Fruit fly (Drosophila melanogaster): ENCODE measurements around the gene CG18249.
A peak's percentile ranks its signal among the peaks of the same experiment; 100 is the strongest.

CG18249 gene

DNA sequence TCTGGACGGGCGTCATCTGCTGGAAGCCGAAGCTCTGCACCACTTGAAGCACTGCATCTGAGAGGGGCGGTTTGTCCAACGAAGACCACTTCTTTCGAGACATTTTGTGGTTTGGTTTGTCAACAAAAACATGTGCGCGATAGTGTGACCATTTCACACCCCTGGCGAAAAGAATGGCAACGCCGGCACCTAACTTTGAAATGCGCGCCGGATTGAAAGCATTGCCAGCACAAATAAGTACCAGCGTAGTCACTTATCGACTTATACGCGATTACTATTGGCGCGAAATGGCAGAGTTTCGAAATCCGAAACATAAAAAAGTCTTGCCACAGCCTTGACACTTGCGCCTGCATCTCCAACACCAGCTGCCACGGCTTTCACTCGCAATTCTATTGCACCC lies 49.8 kb downstream of the CG18249 start, which contains the start of gene CG9630 (continued):
- TF ChIP-seq kah (GFP tag; optimal IDR thresholded peaks at IDR 0.05) (no peak), E2f2 (GFP tag; IDR thresholded peaks at IDR 0.05) (peak; percentile 100), fd102C (GFP tag; optimal IDR thresholded peaks at IDR 0.05) (no peak), prd (optimal IDR thresholded peaks at IDR 0.05) (no peak), prd (GFP tag; IDR thresholded peaks at IDR 0.05) (no peak), CG8089 (GFP tag; optimal IDR thresholded peaks at IDR 0.05) (no peak), Med (GFP tag) (peak; percentile 87), B-H2 (GFP tag; optimal IDR thresholded peaks at IDR 0.05) (no peak), zen2 (GFP tag; IDR thresholded peaks at IDR 0.05; ENCODE audit: partially characterized antibody) (peak; percentile 68; the same call in 2 of the 3 replicates), her (GFP tag; optimal IDR thresholded peaks at IDR 0.05) (no peak), CG18476 (GFP tag; optimal IDR thresholded peaks at IDR 0.05) (no peak), Dad (GFP tag; optimal IDR thresholded peaks at IDR 0.05) (no peak), CG17328 (GFP tag; IDR thresholded peaks at IDR 0.05) (no peak), HLH3B (GFP tag; IDR thresholded peaks at IDR 0.05) (no peak), luna (GFP tag; optimal IDR thresholded peaks at IDR 0.05) (no peak), CG16813 (GFP tag; IDR thresholded peaks at IDR 0.05; ENCODE audit: partially characterized antibody) (peak; percentile 59; the same call in 1 of the 3 replicates), CG30431 (GFP tag; optimal IDR thresholded peaks at IDR 0.05) (no peak), sd (tag; optimal IDR thresholded peaks at IDR 0.05) (no peak), MBD-R2 (GFP tag; IDR thresholded peaks at IDR 0.05) (peak; percentile 88), slou (GFP tag; optimal IDR thresholded peaks at IDR 0.05) (no peak), sens-2 (GFP tag; IDR thresholded peaks at IDR 0.05) (no peak), so (GFP tag; IDR thresholded peaks at IDR 0.05) (no peak), Atf3 (GFP tag; optimal IDR thresholded peaks at IDR 0.05) (no peak), CG12659 (GFP tag; optimal IDR thresholded peaks at IDR 0.05) (peak; percentile 12), Scr (GFP tag; IDR thresholded peaks at IDR 0.05; ENCODE audit: partially characterized antibody) (peak; percentile 62), chm (GFP tag; IDR thresholded peaks at IDR 0.05) (peak; percentile 32; the same call in 1 of the 2 replicates), Adf1 (GFP tag; IDR thresholded peaks at IDR 0.05) (0 out of 2 replicates have a peak, but pooled peaks have one; percentile 16), oc (tag; optimal IDR thresholded peaks at IDR 0.05) (peak; percentile 51), Drgx (GFP tag; IDR thresholded peaks at IDR 0.05) (no peak), CG3995 (GFP tag; optimal IDR thresholded peaks at IDR 0.05) (peak; percentile 38), tll (GFP tag; optimal IDR thresholded peaks at IDR 0.05) (peak in 1 of 2 experiments; percentile 32), hbn (GFP tag; IDR thresholded peaks at IDR 0.05; ENCODE audit: partially characterized antibody) (peak; percentile 55; the same call in 1 of the 2 replicates), ranshi (GFP tag; IDR thresholded peaks at IDR 0.05) (no peak), wor (GFP tag; IDR thresholded peaks at IDR 0.05) (no peak), hkb (optimal IDR thresholded peaks at IDR 0.05) (peak; percentile 48), hkb (GFP tag; IDR thresholded peaks at IDR 0.05) (no peak), CG10267 (tag; optimal IDR thresholded peaks at IDR 0.05) (peak; percentile 52), CG2712 (tag; optimal IDR thresholded peaks at IDR 0.05) (peak; percentile 24), trem (tag; optimal IDR thresholded peaks at IDR 0.05) (peak; percentile 84), insv (GFP tag; optimal IDR thresholded peaks at IDR 0.05) (peak in 1 of 2 experiments; percentile 2), Bdp1 (GFP tag; optimal IDR thresholded peaks at IDR 0.05) (no peak), CG7556 (GFP tag; optimal IDR thresholded peaks at IDR 0.05) (no peak), Doc3 (GFP tag; IDR thresholded peaks at IDR 0.05; ENCODE audit: partially characterized antibody) (peak; percentile 48; the same call in 2 of the 3 replicates), CG17359 (tag; optimal IDR thresholded peaks at IDR 0.05) (no peak), HmgD (GFP tag; optimal IDR thresholded peaks at IDR 0.05) (peak; percentile 73), CG7372 (GFP tag; IDR thresholded peaks at IDR 0.05) (no peak), CG7928 (GFP tag; optimal IDR thresholded peaks at IDR 0.05) (peak; percentile 13), vnd (GFP tag; IDR thresholded peaks at IDR 0.05; ENCODE audit: partially characterized antibody) (0 out of 3 replicates have a peak, but pooled peaks have one; percentile 41), fd96Cb (tag; optimal IDR thresholded peaks at IDR 0.05) (no peak), ara (GFP tag; IDR thresholded peaks at IDR 0.05) (0 out of 2 replicates have a peak, but pooled peaks have one; percentile 12), knrl (GFP tag; IDR thresholded peaks at IDR 0.05; ENCODE audit: partially characterized antibody) (0 out of 3 replicates have a peak, but pooled peaks have one; percentile 44)
